Worm (Caenorhabditis elegans) whole organism, young adult: ENCODE results near the gene Y57G11B.6.

Experiments
- C06A6.2 ChIP-seq: fragments of 200-800 bp; sonication (Bioruptor generic); conservative IDR thresholded peaks from 2 replicates; pipeline ENCODE4 v1.3.6; 2022; ENCODE audit warnings: missing genetic modification characterization, missing compliant biosample characterization
- T26A5.8 ChIP-seq: sonication (generic microtip); optimal IDR thresholded peaks from 2 replicates; lab custom pipeline; 2016; ENCODE audit warnings: missing genetic modification characterization, missing compliant biosample characterization
- Y56A3A.18 ChIP-seq: fragments of 200-800 bp; sonication (Bioruptor generic); IDR thresholded peaks from 2 replicates; pipeline ENCODE4 v1.3.6; 2022; ENCODE audit warnings: missing genetic modification reagents, missing genetic modification characterization, missing compliant biosample characterization
- attf-3 ChIP-seq: fragments of 200-800 bp; sonication (Bioruptor generic); conservative IDR thresholded peaks from 2 replicates; pipeline ENCODE4 v1.3.6; 2022; ENCODE audit warnings: missing genetic modification reagents, missing genetic modification characterization, missing compliant biosample characterization
- ceh-40 ChIP-seq: fragments of 200-800 bp; sonication (Bioruptor generic); IDR thresholded peaks from 2 replicates; pipeline ENCODE4 v1.3.6; 2022; ENCODE audit warnings: missing genetic modification characterization, missing compliant biosample characterization
- dpff-1 ChIP-seq: sonication (generic microtip); optimal IDR thresholded peaks from 2 replicates; lab custom pipeline; 2017; ENCODE audit warnings: mild to moderate bottlenecking, missing genetic modification characterization, missing compliant biosample characterization
- hsf-1 ChIP-seq: fragments of 200-800 bp; sonication (Bioruptor generic); IDR thresholded peaks from 2 replicates; pipeline ENCODE4 v1.3.6; 2022; ENCODE audit warnings: missing genetic modification reagents, missing genetic modification characterization, missing compliant biosample characterization
- lsy-27 ChIP-seq: sonication (generic microtip); optimal IDR thresholded peaks from 2 replicates; lab custom pipeline; 2017; ENCODE audit warnings: missing genetic modification characterization, mild to moderate bottlenecking, missing compliant biosample characterization, antibody characterized with exemption, missing genotype, borderline replicate concordance; ENCODE audit not compliant: insufficient read depth
- pha-4 ChIP-seq: fragments of 150-350 bp; sonication (generic microtip); optimal IDR thresholded peaks from 2 replicates; lab custom pipeline; 2014; ENCODE audit warnings: missing biosample characterization, missing genetic modification reagents, missing genetic modification characterization
- sdz-38 ChIP-seq: sonication (generic microtip); optimal IDR thresholded peaks from 2 replicates; lab custom pipeline; 2016; ENCODE audit warnings: missing genotype, missing genetic modification characterization, missing compliant biosample characterization
- snpc-1.3 ChIP-seq: sonication (generic microtip); optimal IDR thresholded peaks from 2 replicates; lab custom pipeline; 2017; ENCODE audit warnings: missing genetic modification characterization, mild to moderate bottlenecking, missing compliant biosample characterization, antibody characterized with exemption, moderate library complexity, missing genotype, missing genetic modification reagents; ENCODE audit not compliant: insufficient read depth
- unc-130 ChIP-seq: sonication (generic microtip); optimal IDR thresholded peaks from 2 replicates; lab custom pipeline; 2016; ENCODE audit warnings: missing genetic modification reagents, missing genetic modification characterization, missing compliant biosample characterization
- unc-62 ChIP-seq: fragments of 150-350 bp; optimal IDR thresholded peaks from 2 replicates; lab custom pipeline; 2014; ENCODE audit warnings: missing biosample characterization, missing genetic modification reagents, missing genetic modification characterization

- TF ChIP-seq Y56A3A.18 (GFP tag; lab: Robert Waterston, UW) (no peak), dpff-1 (tag; lab: Kevin White, UChicago) (no peak), pha-4 (tag; lab: Kevin White, UChicago) (no peak), C06A6.2 (GFP tag; lab: Robert Waterston, UW) (no peak), T26A5.8 (tag; lab: Kevin White, UChicago) (no peak), attf-3 (GFP tag; lab: Robert Waterston, UW) (no peak), snpc-1.3 (no peak), unc-62 (no peak), unc-130 (GFP tag; lab: Kevin White, UChicago) (no peak), lsy-27 (tag; lab: Kevin White, UChicago) (no peak), hsf-1 (GFP tag; lab: Robert Waterston, UW) (no peak), sdz-38 (tag; lab: Kevin White, UChicago) (no peak), ceh-40 (GFP tag; lab: Robert Waterston, UW) (no peak)
These were observed 7.4 kb downstream of the Y57G11B.6 start for ce11 chrIV:14547292-14547691.
